Worm (Caenorhabditis elegans) whole organism, L3 larva: Measurements from ENCODE around the gene polk-1.
A peak's percentile ranks its signal among the peaks of the same experiment; 100 is the strongest.

Experiments
- R02D3.7 ChIP-seq: fragments of 150-350 bp; optimal IDR thresholded peaks from 2 replicates; lab custom pipeline; 2014; ENCODE audit warnings: missing biosample characterization, missing genetic modification characterization
- ZK546.5 ChIP-seq: sonication (generic microtip); optimal IDR thresholded peaks from 2 replicates; lab custom pipeline; 2017; ENCODE audit warnings: missing biosample characterization, missing genetic modification characterization
- aly-2 ChIP-seq: fragments of 150-350 bp; optimal IDR thresholded peaks from 2 replicates; lab custom pipeline; 2014; ENCODE audit warnings: missing biosample characterization, missing genetic modification characterization
- ama-1 ChIP-seq: fragments of 150-350 bp; optimal IDR thresholded peaks from 2 replicates; lab custom pipeline; 2018
- ceh-16 ChIP-seq: sonication (generic microtip); optimal IDR thresholded peaks from 2 replicates; lab custom pipeline; 2017; ENCODE audit warnings: missing biosample characterization, missing genetic modification characterization
- ceh-9 ChIP-seq: sonication (generic microtip); optimal IDR thresholded peaks from 2 replicates; lab custom pipeline; 2018; ENCODE audit warnings: missing biosample characterization, missing genetic modification characterization
- daf-12 ChIP-seq: fragments of 150-350 bp; optimal IDR thresholded peaks from 2 replicates; lab custom pipeline; 2014; ENCODE audit warnings: missing biosample characterization, missing genetic modification reagents, missing genetic modification characterization
- elt-2 ChIP-seq: sonication (generic microtip); optimal IDR thresholded peaks from 2 replicates; lab custom pipeline; 2016; ENCODE audit warnings: missing genetic modification reagents, mild to moderate bottlenecking, missing genetic modification characterization, missing compliant biosample characterization
- eor-1 ChIP-seq, 2 experiments: fragments of 150-350 bp; optimal IDR thresholded peaks; 2 replicates each; lab custom pipeline; 2014 to 2018; ENCODE audit warnings: missing biosample characterization in 2 of 2, missing genetic modification characterization in 2 of 2
- fkh-2 ChIP-seq: fragments of 150-350 bp; optimal IDR thresholded peaks from 2 replicates; lab custom pipeline; 2014; ENCODE audit warnings: missing biosample characterization, missing genetic modification reagents, missing genetic modification characterization
- fos-1 ChIP-seq: fragments of 150-350 bp; optimal IDR thresholded peaks from 2 replicates; lab custom pipeline; 2014; ENCODE audit warnings: missing biosample characterization, missing genetic modification characterization
- jun-1 ChIP-seq: fragments of 150-350 bp; optimal IDR thresholded peaks from 2 replicates; lab custom pipeline; 2014; ENCODE audit warnings: missing biosample characterization, missing genetic modification reagents, missing genetic modification characterization
- lin-15B ChIP-seq: fragments of 150-350 bp; optimal IDR thresholded peaks from 2 replicates; lab custom pipeline; 2014; ENCODE audit warnings: missing biosample characterization, missing genetic modification characterization
- lin-39 ChIP-seq: fragments of 150-350 bp; optimal IDR thresholded peaks from 2 replicates; lab custom pipeline; 2018; ENCODE audit warnings: missing biosample characterization, missing genetic modification reagents, missing genetic modification characterization
- lsy-12 ChIP-seq: sonication (generic microtip); optimal IDR thresholded peaks from 2 replicates; lab custom pipeline; 2016; ENCODE audit warnings: mild to moderate bottlenecking, missing genetic modification characterization, missing compliant biosample characterization
- mdl-1 ChIP-seq: fragments of 150-350 bp; optimal IDR thresholded peaks from 2 replicates; lab custom pipeline; 2014; ENCODE audit warnings: missing biosample characterization, missing genetic modification characterization
- mml-1 ChIP-seq: fragments of 150-350 bp; sonication (generic microtip); optimal IDR thresholded peaks from 3 replicates; lab custom pipeline; 2014; ENCODE audit warnings: missing biosample characterization, missing genetic modification characterization
- nfya-1 ChIP-seq: sonication (generic microtip); optimal IDR thresholded peaks from 2 replicates; lab custom pipeline; 2017; ENCODE audit warnings: missing genetic modification characterization, mild to moderate bottlenecking, missing compliant biosample characterization, antibody characterized with exemption, moderate library complexity; ENCODE audit not compliant: insufficient read depth
- nhr-12 ChIP-seq: fragments of 150-350 bp; optimal IDR thresholded peaks from 2 replicates; lab custom pipeline; 2014; ENCODE audit warnings: missing biosample characterization, missing genetic modification characterization
- nhr-23 ChIP-seq: fragments of 150-350 bp; optimal IDR thresholded peaks from 2 replicates; lab custom pipeline; 2014; ENCODE audit warnings: missing biosample characterization, missing genetic modification reagents, missing genetic modification characterization
- nhr-237 ChIP-seq: fragments of 150-350 bp; optimal IDR thresholded peaks from 2 replicates; lab custom pipeline; 2014; ENCODE audit warnings: missing biosample characterization, missing genetic modification characterization
- nhr-25 ChIP-seq: sonication (generic microtip); optimal IDR thresholded peaks from 2 replicates; lab custom pipeline; 2017; ENCODE audit warnings: missing biosample characterization, missing genetic modification characterization
- nhr-43 ChIP-seq: sonication (generic microtip); optimal IDR thresholded peaks from 2 replicates; lab custom pipeline; 2016; ENCODE audit warnings: mild to moderate bottlenecking, missing genetic modification characterization, missing compliant biosample characterization; ENCODE audit not compliant: poor library complexity, severe bottlenecking
- nhr-76 ChIP-seq: fragments of 150-350 bp; sonication (generic microtip); optimal IDR thresholded peaks from 5 replicates; lab custom pipeline; 2014; ENCODE audit warnings: missing biosample characterization, missing genetic modification characterization
- nhr-77 ChIP-seq: fragments of 150-350 bp; optimal IDR thresholded peaks from 2 replicates; lab custom pipeline; 2014; ENCODE audit warnings: missing biosample characterization, missing genetic modification characterization
- pha-4 ChIP-seq: fragments of 150-350 bp; optimal IDR thresholded peaks from 2 replicates; lab custom pipeline; 2014; ENCODE audit warnings: missing biosample characterization, missing genetic modification reagents, missing genetic modification characterization
- pqm-1 ChIP-seq: fragments of 150-350 bp; optimal IDR thresholded peaks from 2 replicates; lab custom pipeline; 2017; ENCODE audit warnings: missing biosample characterization, missing genetic modification characterization, inconsistent platforms
- tbx-2 ChIP-seq: sonication (generic microtip); optimal IDR thresholded peaks from 2 replicates; lab custom pipeline; 2016; ENCODE audit warnings: mild to moderate bottlenecking, missing genetic modification characterization, missing compliant biosample characterization
- unc-39 ChIP-seq: sonication (generic microtip); optimal IDR thresholded peaks from 4 replicates; lab custom pipeline; 2017; ENCODE audit warnings: missing biosample characterization, missing genetic modification characterization
- unc-62 ChIP-seq: fragments of 150-350 bp; sonication (generic microtip); optimal IDR thresholded peaks from 4 replicates; lab custom pipeline; 2014; ENCODE audit warnings: missing biosample characterization, missing genetic modification reagents, missing genetic modification characterization
- zag-1 ChIP-seq: fragments of 150-350 bp; optimal IDR thresholded peaks from 2 replicates; lab custom pipeline; 2014; ENCODE audit warnings: missing biosample characterization, missing genetic modification characterization
- ztf-4 ChIP-seq: fragments of 150-350 bp; optimal IDR thresholded peaks from 2 replicates; lab custom pipeline; 2014; ENCODE audit warnings: missing biosample characterization, missing genetic modification characterization

Gene polk-1

ce11 chrIII:8648589-8648988 is 20.2 kb upstream of the polk-1 start, which contains the start of gene F22B7.3:
Gene F22B7.3 (plus strand): TSS chrIII:8648889.
- TF ChIP-seq aly-2 (tag; lab: Kevin White, UChicago) (no peak), lsy-12 (tag; lab: Kevin White, UChicago) (no peak), ztf-4 (no peak), eor-1 (tag; optimal IDR thresholded peaks at IDR 0.05; lab: Kevin White, UChicago) (no peak), unc-39 (tag; lab: Kevin White, UChicago) (no peak), unc-62 (GFP tag; lab: Kevin White, UChicago) (no peak), R02D3.7 (tag; lab: Kevin White, UChicago) (no peak), nhr-12 (tag; lab: Kevin White, UChicago) (no peak), ceh-9 (tag; lab: Kevin White, UChicago) (no peak), lin-15B (tag; lab: Kevin White, UChicago) (no peak)
- TF ChIP-seq, all 47 proteins: peak for 0

DNA sequence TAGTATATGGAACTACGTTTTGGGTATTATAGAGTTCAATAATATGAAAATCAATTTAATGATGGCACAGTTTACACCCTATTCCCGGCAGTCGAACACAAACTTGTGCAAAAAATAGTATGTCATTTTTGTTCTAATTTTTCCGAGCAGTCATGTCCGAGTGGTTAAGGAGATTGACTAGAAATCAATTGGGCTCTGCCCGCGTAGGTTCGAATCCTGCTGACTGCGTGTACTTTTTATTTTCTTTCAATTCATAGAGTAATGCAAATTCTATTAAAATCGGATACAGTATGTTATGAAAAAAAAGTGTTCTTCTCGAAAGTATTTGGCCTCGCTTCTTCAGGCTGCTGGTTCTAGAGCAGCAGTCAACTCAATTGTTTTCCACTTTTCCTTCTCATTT is 17.6 kb upstream of the polk-1 start:
- TF ChIP-seq elt-2 (tag; lab: Kevin White, UChicago) (peak; percentile 12), jun-1 (tag; lab: Kevin White, UChicago) (no peak), fkh-2 (tag; lab: Kevin White, UChicago) (no peak), nhr-25 (tag; lab: Kevin White, UChicago) (no peak), nhr-43 (peak; percentile 40), nfya-1 (tag; lab: Kevin White, UChicago) (no peak), pha-4 (tag; lab: Kevin White, UChicago) (no peak), eor-1 (tag; optimal IDR thresholded peaks at IDR 0.05; lab: Kevin White, UChicago) (no peak), zag-1 (tag; lab: Kevin White, UChicago) (no peak), unc-62 (GFP tag; lab: Kevin White, UChicago) (no peak), ceh-9 (tag; lab: Kevin White, UChicago) (no peak), lin-15B (tag; lab: Kevin White, UChicago) (no peak), nhr-77 (tag; lab: Kevin White, UChicago) (no peak)

DNA sequence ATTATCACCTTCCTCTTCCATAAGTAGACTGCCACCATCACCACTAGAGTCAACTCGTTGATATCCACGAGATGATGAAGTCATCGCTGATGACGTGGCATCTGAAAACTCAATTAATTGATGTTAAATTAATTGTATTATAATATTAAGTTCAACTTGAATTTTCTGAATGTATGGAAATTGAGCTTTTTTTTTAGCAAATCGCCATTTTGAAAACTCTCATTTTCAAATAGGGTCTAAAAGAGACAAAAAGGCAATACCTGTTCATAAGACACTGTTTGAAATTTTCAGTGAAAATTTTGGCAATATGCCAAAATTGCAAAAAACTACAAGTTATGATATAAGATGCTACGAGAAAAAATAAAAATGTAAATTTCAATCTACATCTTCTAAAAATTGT is 15.2 kb upstream of the polk-1 start, which contains the start of gene twk-7:
Gene twk-7 (minus strand): TSS at position 101 of the 400 bp plus-strand sequence.
- TF ChIP-seq tbx-2 (tag; lab: Kevin White, UChicago) (no peak), lsy-12 (tag; lab: Kevin White, UChicago) (no peak), nhr-76 (tag; lab: Kevin White, UChicago) (no peak), ceh-16 (tag; lab: Kevin White, UChicago) (no peak), ama-1 (lab: Kevin White, UChicago) (no peak), mml-1 (tag; lab: Kevin White, UChicago) (no peak), ceh-9 (tag; lab: Kevin White, UChicago) (no peak), nhr-23 (no peak), jun-1 (tag; lab: Kevin White, UChicago) (no peak), ZK546.5 (tag; lab: Kevin White, UChicago) (no peak), lin-39 (tag; lab: Kevin White, UChicago) (no peak), ztf-4 (no peak), pha-4 (tag; lab: Kevin White, UChicago) (no peak), fos-1 (tag; lab: Kevin White, UChicago) (no peak), daf-12 (tag; lab: Kevin White, UChicago) (no peak), nhr-237 (tag; lab: Kevin White, UChicago) (no peak), fkh-2 (tag; lab: Kevin White, UChicago) (no peak), mdl-1 (tag; lab: Kevin White, UChicago) (no peak)

ce11 chrIII:8639188-8639795 is 10.9 kb upstream of the polk-1 start, which contains the start of gene fip-1:
Gene fip-1 (plus strand): TSS chrIII:8639745.
- TF ChIP-seq nhr-43, result peak; percentile 9
- TF ChIP-seq R02D3.7 (tag; lab: Kevin White, UChicago), result no peak
- TF ChIP-seq pha-4 (tag; lab: Kevin White, UChicago), result no peak
- TF ChIP-seq eor-1 (tag; optimal IDR thresholded peaks at IDR 0.05; lab: Kevin White, UChicago), result no peak
- no peak for TF ChIP-seq nhr-76 (tag; lab: Kevin White, UChicago)
- no peak for TF ChIP-seq nhr-237 (tag; lab: Kevin White, UChicago)
- peak; percentile 9 for TF ChIP-seq pqm-1 (tag; lab: Kevin White, UChicago)
- TF ChIP-seq elt-2 (tag; lab: Kevin White, UChicago), result peak; percentile 20
